Worm (Caenorhabditis elegans) whole organism, mixed stage, embryonic: ENCODE measurements around the gene his-2.

ENCODE experiments used
- M03D4.4 ChIP-seq: sonication (generic microtip); optimal IDR thresholded peaks from 2 replicates; lab custom pipeline; 2017; ENCODE audit warnings: mild to moderate bottlenecking, missing genetic modification characterization, missing compliant biosample characterization
- bed-3 ChIP-seq: fragments of 200-800 bp; sonication (Bioruptor generic); optimal IDR thresholded peaks from 3 replicates; lab custom pipeline; 2018; ENCODE audit warnings: mild to moderate bottlenecking, missing genetic modification characterization, moderate library complexity, missing compliant biosample characterization
- blmp-1 ChIP-seq: fragments of 150-350 bp; optimal IDR thresholded peaks from 2 replicates; lab custom pipeline; 2014; ENCODE audit warnings: missing biosample characterization, missing genetic modification characterization
- ceh-39 ChIP-seq: fragments of 150-350 bp; optimal IDR thresholded peaks from 2 replicates; lab custom pipeline; 2014; ENCODE audit warnings: missing biosample characterization, missing genetic modification characterization
- ceh-43 ChIP-seq: fragments of 200-800 bp; sonication (Bioruptor generic); optimal IDR thresholded peaks from 2 replicates; lab custom pipeline; 2018; ENCODE audit warnings: mild to moderate bottlenecking, missing genetic modification characterization, moderate library complexity, missing compliant biosample characterization
- ceh-83 ChIP-seq: fragments of 200-800 bp; sonication (Bioruptor generic); optimal IDR thresholded peaks from 2 replicates; lab custom pipeline; 2018; ENCODE audit warnings: mild to moderate bottlenecking, missing genetic modification characterization, missing compliant biosample characterization
- ces-1 ChIP-seq: fragments of 150-350 bp; optimal IDR thresholded peaks from 2 replicates; lab custom pipeline; 2014; ENCODE audit warnings: missing biosample characterization, missing genetic modification reagents, missing genetic modification characterization
- cnd-1 ChIP-seq: fragments of 200-800 bp; sonication (Bioruptor generic); optimal IDR thresholded peaks from 2 replicates; lab custom pipeline; 2018; ENCODE audit warnings: mild to moderate bottlenecking, missing genetic modification characterization, missing compliant biosample characterization
- drap-1 ChIP-seq: fragments of 200-800 bp; sonication (Bioruptor generic); optimal IDR thresholded peaks from 3 replicates; lab custom pipeline; 2018; ENCODE audit warnings: mild to moderate bottlenecking, missing genetic modification characterization, missing compliant biosample characterization
- elt-1 ChIP-seq: sonication (generic microtip); optimal IDR thresholded peaks from 2 replicates; lab custom pipeline; 2017; ENCODE audit warnings: missing genetic modification characterization, mild to moderate bottlenecking, missing compliant biosample characterization, antibody characterized with exemption, moderate library complexity, borderline replicate concordance; ENCODE audit not compliant: insufficient read depth
- elt-3 ChIP-seq: fragments of 150-350 bp; optimal IDR thresholded peaks from 2 replicates; lab custom pipeline; 2014; ENCODE audit warnings: missing biosample characterization, missing genetic modification characterization
- flh-1 ChIP-seq: fragments of 200-800 bp; sonication (Bioruptor generic); optimal IDR thresholded peaks from 2 replicates; lab custom pipeline; 2018; ENCODE audit warnings: mild to moderate bottlenecking, missing genetic modification characterization, moderate library complexity, missing compliant biosample characterization
- ham-2 ChIP-seq: fragments of 200-800 bp; sonication (Bioruptor generic); optimal IDR thresholded peaks from 2 replicates; lab custom pipeline; 2018; ENCODE audit warnings: mild to moderate bottlenecking, missing genetic modification characterization, missing compliant biosample characterization
- lin-13 ChIP-seq: fragments of 150-350 bp; optimal IDR thresholded peaks from 2 replicates; lab custom pipeline; 2014; ENCODE audit warnings: missing biosample characterization, missing genetic modification characterization
- lin-32 ChIP-seq: fragments of 200-800 bp; sonication (Bioruptor generic); optimal IDR thresholded peaks from 2 replicates; lab custom pipeline; 2018; ENCODE audit warnings: mild to moderate bottlenecking, missing genetic modification characterization, missing compliant biosample characterization
- lsy-2 ChIP-seq: fragments of 150-350 bp; optimal IDR thresholded peaks from 2 replicates; lab custom pipeline; 2014; ENCODE audit warnings: missing biosample characterization, missing genetic modification characterization
- mab-5 ChIP-seq: fragments of 150-350 bp; optimal IDR thresholded peaks from 2 replicates; lab custom pipeline; 2014; ENCODE audit warnings: missing biosample characterization, missing genetic modification characterization
- mep-1 ChIP-seq: fragments of 150-350 bp; optimal IDR thresholded peaks from 2 replicates; lab custom pipeline; 2017; ENCODE audit warnings: missing biosample characterization, missing genetic modification reagents, missing genetic modification characterization, inconsistent platforms
- mls-2 ChIP-seq: sonication (generic microtip); optimal IDR thresholded peaks from 2 replicates; lab custom pipeline; 2016; ENCODE audit warnings: mild to moderate bottlenecking, missing genetic modification characterization, moderate library complexity, missing compliant biosample characterization
- nhr-2 ChIP-seq: fragments of 150-350 bp; optimal IDR thresholded peaks from 2 replicates; lab custom pipeline; 2014; ENCODE audit warnings: missing biosample characterization, missing genetic modification characterization
- nhr-237 ChIP-seq: fragments of 150-350 bp; optimal IDR thresholded peaks from 2 replicates; lab custom pipeline; 2014; ENCODE audit warnings: missing biosample characterization, missing genetic modification characterization
- nhr-28 ChIP-seq: fragments of 150-350 bp; optimal IDR thresholded peaks from 2 replicates; lab custom pipeline; 2014; ENCODE audit warnings: missing biosample characterization, missing genetic modification characterization
- nhr-76 ChIP-seq: sonication (generic microtip); optimal IDR thresholded peaks from 2 replicates; lab custom pipeline; 2017; ENCODE audit warnings: missing biosample characterization, missing genetic modification characterization
- pha-4 ChIP-seq: fragments of 150-350 bp; optimal IDR thresholded peaks from 2 replicates; lab custom pipeline; 2018; ENCODE audit warnings: missing biosample characterization, missing genetic modification reagents, missing genetic modification characterization
- sem-2 ChIP-seq: fragments of 200-800 bp; sonication (Bioruptor generic); optimal IDR thresholded peaks from 2 replicates; lab custom pipeline; 2018; ENCODE audit warnings: mild to moderate bottlenecking, missing genetic modification characterization, missing compliant biosample characterization
- snpc-4 ChIP-seq: fragments of 150-350 bp; optimal IDR thresholded peaks from 2 replicates; lab custom pipeline; 2014; ENCODE audit warnings: missing biosample characterization, missing genetic modification characterization
- tbx-8 ChIP-seq: fragments of 200-800 bp; sonication (Bioruptor generic); optimal IDR thresholded peaks from 2 replicates; lab custom pipeline; 2018; ENCODE audit warnings: mild to moderate bottlenecking, missing genetic modification characterization, moderate library complexity, missing compliant biosample characterization
- unc-120 ChIP-seq: sonication (generic microtip); optimal IDR thresholded peaks from 2 replicates; lab custom pipeline; 2017; ENCODE audit warnings: missing genetic modification characterization, missing compliant biosample characterization; ENCODE audit not compliant: poor library complexity, severe bottlenecking
- unc-39 ChIP-seq: fragments of 150-350 bp; optimal IDR thresholded peaks from 2 replicates; lab custom pipeline; 2014; ENCODE audit warnings: missing biosample characterization, missing genetic modification characterization
- unc-62 ChIP-seq: fragments of 150-350 bp; optimal IDR thresholded peaks from 2 replicates; lab custom pipeline; 2014; ENCODE audit warnings: missing biosample characterization, missing genetic modification reagents, missing genetic modification characterization
- zip-8 ChIP-seq: fragments of 150-350 bp; optimal IDR thresholded peaks from 2 replicates; lab custom pipeline; 2014; ENCODE audit warnings: missing biosample characterization, missing genetic modification characterization

The his-2 gene

ce11 chrV:16071167-16071566, 29.1 kb upstream of the his-2 start, which contains the start of gene nhr-176:
Gene nhr-176 (plus strand): TSS chrV:16071325.
- TF ChIP-seq blmp-1 (tag; lab: Kevin White, UChicago) (no peak), cnd-1 (tag; lab: Kevin White, UChicago) (no peak), unc-62 (GFP tag; lab: Kevin White, UChicago) (no peak), M03D4.4 (tag; lab: Kevin White, UChicago) (no peak), mls-2 (no peak), flh-1 (no peak), nhr-237 (tag; lab: Kevin White, UChicago) (no peak), snpc-4 (tag; lab: Kevin White, UChicago) (no peak)
- TF ChIP-seq, all 35 proteins: peak for 0

- TF ChIP-seq zip-8 (tag; lab: Kevin White, UChicago) (no peak), drap-1 (no peak), nhr-28 (tag; lab: Kevin White, UChicago) (no peak), blmp-1 (tag; lab: Kevin White, UChicago) (no peak), lin-32 (GFP tag; lab: Kevin White, UChicago) (no peak), cnd-1 (tag; lab: Kevin White, UChicago) (no peak), pha-4 (tag; lab: Kevin White, UChicago) (no peak), mab-5 (tag; lab: Kevin White, UChicago) (no peak), tbx-8 (GFP tag; lab: Kevin White, UChicago) (no peak), ceh-39 (tag; lab: Kevin White, UChicago) (no peak), snpc-4 (tag; lab: Kevin White, UChicago) (no peak), nhr-76 (tag; lab: Kevin White, UChicago) (no peak), bed-3 (no peak), lsy-2 (no peak), lin-13 (tag; lab: Kevin White, UChicago) (no peak), ham-2 (GFP tag; lab: Kevin White, UChicago) (no peak)
Observed at ce11 chrV:16068938-16069337, 26.9 kb upstream of the his-2 start, which contains the start of gene cyp-35D1. Gene cyp-35D1 (plus strand): TSS chrV:16069238.

ce11 chrV:16062788-16063187, 20.7 kb upstream of the his-2 start, which contains the start of gene F14H3.14:
Gene F14H3.14 (minus strand): TSS chrV:16062888.
- TF ChIP-seq ceh-83 (GFP tag; lab: Kevin White, UChicago) (no peak), ces-1 (GFP tag; lab: Kevin White, UChicago) (no peak), bed-3 (no peak), zip-8 (tag; lab: Kevin White, UChicago) (no peak), unc-62 (GFP tag; lab: Kevin White, UChicago) (no peak), sem-2 (GFP tag; lab: Kevin White, UChicago) (no peak), pha-4 (tag; lab: Kevin White, UChicago) (no peak)

- no peak for TF ChIP-seq cnd-1 (tag; lab: Kevin White, UChicago)
Observed at ce11 chrV:16061993-16062392, 19.9 kb upstream of the his-2 start, which contains the start of gene fbxa-100. Gene fbxa-100 (minus strand): TSS chrV:16062093.

- TF ChIP-seq elt-1 (tag; lab: Kevin White, UChicago) (no peak), elt-3 (no peak), cnd-1 (tag; lab: Kevin White, UChicago) (no peak), ces-1 (GFP tag; lab: Kevin White, UChicago) (no peak), drap-1 (no peak), lin-13 (tag; lab: Kevin White, UChicago) (no peak), flh-1 (no peak), nhr-28 (tag; lab: Kevin White, UChicago) (no peak), lin-32 (GFP tag; lab: Kevin White, UChicago) (no peak), unc-62 (GFP tag; lab: Kevin White, UChicago) (no peak), mep-1 (tag; lab: Kevin White, UChicago) (no peak), lsy-2 (no peak), unc-39 (tag; lab: Kevin White, UChicago) (no peak), ceh-39 (tag; lab: Kevin White, UChicago) (no peak), ceh-43 (GFP tag; lab: Kevin White, UChicago) (no peak), unc-120 (no peak), zip-8 (tag; lab: Kevin White, UChicago) (no peak), mls-2 (no peak), nhr-2 (tag; lab: Kevin White, UChicago) (no peak), M03D4.4 (tag; lab: Kevin White, UChicago) (no peak)
Observed at ce11 chrV:16060135-16060534, 18.1 kb upstream of the his-2 start, which contains the start of gene F14H3.15. Gene F14H3.15 (minus strand): TSS chrV:16060235.
